Fruit fly (Drosophila melanogaster): Measurements from ENCODE around the gene CG33272.

Gene CG33272

DNA sequence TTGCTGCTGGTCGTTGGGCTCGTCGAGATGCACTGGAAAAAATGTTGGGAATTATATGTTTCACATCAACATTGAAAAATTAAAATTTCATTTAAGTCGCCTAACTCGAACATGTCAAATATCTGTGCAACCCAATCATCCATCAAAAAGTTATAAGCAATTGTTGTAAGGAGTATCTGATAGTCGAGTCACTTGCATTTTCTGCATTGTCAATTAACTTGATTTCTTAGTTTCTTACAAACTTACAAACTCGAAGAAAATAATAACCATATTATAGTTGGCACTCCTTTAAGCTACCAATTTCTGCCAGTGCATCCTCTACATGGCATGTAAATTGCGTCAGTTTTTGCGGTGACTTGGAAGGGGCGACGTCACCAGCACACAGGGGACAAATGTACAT is 27.3 kb downstream of the CG33272 start (continued):
- no peak for TF ChIP-seq CG3995 (GFP tag; optimal IDR thresholded peaks at IDR 0.05)
- TF ChIP-seq CG17385 (GFP tag; optimal IDR thresholded peaks at IDR 0.05) = peak; percentile 27
- TF ChIP-seq CG4282 (GFP tag; optimal IDR thresholded peaks at IDR 0.05) = no peak
- TF ChIP-seq Hmx (GFP tag; optimal IDR thresholded peaks at IDR 0.05) = no peak
- no peak for TF ChIP-seq TFAM (GFP tag; optimal IDR thresholded peaks at IDR 0.05)
- no peak for TF ChIP-seq cg (GFP tag; optimal IDR thresholded peaks at IDR 0.05)
- peak; percentile 32 for TF ChIP-seq tx (GFP tag; optimal IDR thresholded peaks at IDR 0.05)
- TF ChIP-seq MESR4 (GFP tag; optimal IDR thresholded peaks at IDR 0.05) = no peak
- no peak for TF ChIP-seq CG10462 (GFP tag; optimal IDR thresholded peaks at IDR 0.05)
- TF ChIP-seq trem (tag; optimal IDR thresholded peaks at IDR 0.05) = no peak
- TF ChIP-seq ro (GFP tag; IDR thresholded peaks at IDR 0.05) = no peak
- TF ChIP-seq CG32532 (GFP tag; IDR thresholded peaks at IDR 0.05) = 0 out of 2 replicates have a peak, but pooled peaks have one; percentile 11
- TF ChIP-seq ERR (GFP tag; optimal IDR thresholded peaks at IDR 0.05) = no peak
- peak; percentile 14 for TF ChIP-seq CG3407 (GFP tag; optimal IDR thresholded peaks at IDR 0.05)
- no peak for TF ChIP-seq CG2129 (GFP tag; IDR thresholded peaks at IDR 0.05; ENCODE audit: partially characterized antibody)
- TF ChIP-seq CG9437 (GFP tag; optimal IDR thresholded peaks at IDR 0.05) = peak; percentile 38
- TF ChIP-seq jigr1 (GFP tag; IDR thresholded peaks at IDR 0.05) = 0 out of 3 replicates have a peak, but pooled peaks have one; percentile 22
- peak; percentile 17 for TF ChIP-seq CG8359 (GFP tag; optimal IDR thresholded peaks at IDR 0.05; ENCODE audit: borderline replicate concordance)
- TF ChIP-seq CG31441 (GFP tag; IDR thresholded peaks at IDR 0.05) = peak; percentile 73
- TF ChIP-seq CG14667 (GFP tag; IDR thresholded peaks at IDR 0.05) = peak; percentile 24; the same call in 1 of the 2 replicates
- no peak for TF ChIP-seq Sry-β (GFP tag; optimal IDR thresholded peaks at IDR 0.05)
- peak in 1 of 2 experiments; percentile 51 for TF ChIP-seq bsh (GFP tag; optimal IDR thresholded peaks at IDR 0.05)
- TF ChIP-seq CG6765 (GFP tag; optimal IDR thresholded peaks at IDR 0.05) = no peak
- TF ChIP-seq Jarid2 (GFP tag; optimal IDR thresholded peaks at IDR 0.05) = peak; percentile 3
- TF ChIP-seq CG6254 (GFP tag; optimal IDR thresholded peaks at IDR 0.05) = peak; percentile 27
- TF ChIP-seq CG17912 (GFP tag; optimal IDR thresholded peaks at IDR 0.05) = no peak
- TF ChIP-seq Meics (GFP tag; optimal IDR thresholded peaks at IDR 0.05) = peak; percentile 40
- TF ChIP-seq dmrt99B (tag; optimal IDR thresholded peaks at IDR 0.05) = peak; percentile 57
- no peak for TF ChIP-seq Tbp (GFP tag; optimal IDR thresholded peaks at IDR 0.05)
- 0 out of 2 replicates have a peak, but pooled peaks have one; percentile 6 for TF ChIP-seq CG9215 (GFP tag; IDR thresholded peaks at IDR 0.05)
- no peak for TF ChIP-seq fru (optimal IDR thresholded peaks at IDR 0.05)
- TF ChIP-seq CG11247 (GFP tag; IDR thresholded peaks at IDR 0.05) = no peak
- peak; percentile 30 for TF ChIP-seq lilli (GFP tag; optimal IDR thresholded peaks at IDR 0.05)
- TF ChIP-seq amos (GFP tag; IDR thresholded peaks at IDR 0.05; ENCODE audit: partially characterized antibody) = no peak
- TF ChIP-seq ind (GFP tag; optimal IDR thresholded peaks at IDR 0.05) = peak; percentile 8
- peak; percentile 33; the same call in 1 of the 2 replicates for TF ChIP-seq vvl (GFP tag; IDR thresholded peaks at IDR 0.05)
- TF ChIP-seq H15 (GFP tag; IDR thresholded peaks at IDR 0.05) = no peak
- no peak for TF ChIP-seq lmd (GFP tag; IDR thresholded peaks at IDR 0.05)
- TF ChIP-seq sob (GFP tag; IDR thresholded peaks at IDR 0.05) = no peak
- TF ChIP-seq CG3726 (GFP tag; IDR thresholded peaks at IDR 0.05) = no peak
- TF ChIP-seq Xrp1 (GFP tag; IDR thresholded peaks at IDR 0.05) = peak; percentile 66; the same call in 1 of the 2 replicates
- TF ChIP-seq CG17328 (GFP tag; IDR thresholded peaks at IDR 0.05) = peak; percentile 33; the same call in 1 of the 2 replicates
- no peak for TF ChIP-seq gsb-n (tag; optimal IDR thresholded peaks at IDR 0.05)
- TF ChIP-seq CG12769 (tag; optimal IDR thresholded peaks at IDR 0.05) = no peak
- TF ChIP-seq CG4404 (GFP tag; IDR thresholded peaks at IDR 0.05) = peak; percentile 39; the same call in 1 of the 2 replicates
- TF ChIP-seq CG7556 (GFP tag; optimal IDR thresholded peaks at IDR 0.05) = peak; percentile 64
- peak; percentile 55; the same call in 1 of the 3 replicates for TF ChIP-seq zfh1 (GFP tag; IDR thresholded peaks at IDR 0.05)
- TF ChIP-seq CG30020 (tag; optimal IDR thresholded peaks at IDR 0.05) = no peak
- peak; percentile 10 for TF ChIP-seq Sry-δ (GFP tag; optimal IDR thresholded peaks at IDR 0.05)
- peak; percentile 37 for TF ChIP-seq pnt (GFP tag; optimal IDR thresholded peaks at IDR 0.05)
- peak; percentile 61 for TF ChIP-seq CG17361 (GFP tag; IDR thresholded peaks at IDR 0.05)
- no peak for TF ChIP-seq dan (GFP tag; IDR thresholded peaks at IDR 0.05)
